Fruit fly (Drosophila melanogaster) S2 (cell line): ENCODE data around the gene CG15882.

Experiments
- CG8478 ChIP-seq: fragments of >200 bp; optimal IDR thresholded peaks from 2 replicates; lab custom pipeline; 2018
- CTCF ChIP-seq, 2 experiments: fragments of >200 bp; optimal IDR thresholded peaks; 2 replicates each; lab custom pipeline; 2018

dm6 chrX:19148798-19149510 is 24.8 kb upstream of the CG15882 start:
- TF ChIP-seq CTCF (optimal IDR thresholded peaks at IDR 0.05; lab: Kevin White, UChicago): no peak
- TF ChIP-seq CG8478 (lab: Kevin White, UChicago): no peak
